Worm (Caenorhabditis elegans): Measurements from ENCODE around the gene C14B9.2.

The C14B9.2 gene

DNA sequence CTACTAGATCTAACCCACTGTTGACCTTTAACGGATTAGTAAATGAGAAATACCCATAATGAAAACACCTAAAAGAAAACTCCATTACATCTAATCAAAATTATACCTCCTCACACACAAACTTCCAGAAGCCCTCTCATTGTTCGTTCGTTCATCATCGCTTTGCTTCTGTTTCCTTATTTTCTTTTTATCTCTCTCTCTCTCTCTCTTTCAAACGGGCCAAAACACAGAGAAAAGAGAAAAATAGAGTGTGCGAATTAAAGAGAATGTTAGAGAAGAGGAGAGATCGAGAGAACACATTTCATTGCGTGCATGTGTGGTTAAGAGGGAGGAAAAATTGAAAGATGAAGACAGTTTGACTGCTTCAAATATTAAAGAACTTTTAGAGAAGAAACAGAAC is 9.1 kb upstream of the C14B9.2 start (continued):
- TF ChIP-seq nhr-77 (tag; optimal IDR thresholded peaks at IDR 0.05) (peak; percentile 42), mdt-29 (GFP tag; IDR thresholded peaks at IDR 0.05) (no peak), ceh-20 (GFP tag; IDR thresholded peaks at IDR 0.05) (no peak), set-16 (GFP tag; IDR thresholded peaks at IDR 0.05) (no peak), attf-4 (tag; optimal IDR thresholded peaks at IDR 0.05) (no peak), lim-7 (GFP tag; IDR thresholded peaks at IDR 0.05) (no peak), ZK546.5 (tag; optimal IDR thresholded peaks at IDR 0.05) (no peak), daf-19 (GFP tag; conservative IDR thresholded peaks at IDR 0.05) (no peak), hif-1 (tag; optimal IDR thresholded peaks at IDR 0.05) (peak in 1 of 2 experiments; percentile 9), unc-39 (tag; optimal IDR thresholded peaks at IDR 0.05) (no peak), ces-1 (GFP tag; optimal IDR thresholded peaks at IDR 0.05) (no peak), T20F7.1 (GFP tag; optimal IDR thresholded peaks at IDR 0.05) (no peak), dmd-8 (GFP tag; IDR thresholded peaks at IDR 0.05) (no peak), hlh-11 (tag; optimal IDR thresholded peaks at IDR 0.05) (peak; percentile 76), nhr-10 (tag; optimal IDR thresholded peaks at IDR 0.05) (no peak), snpc-1.2 (GFP tag; IDR thresholded peaks at IDR 0.05) (no peak), T26A8.4 (GFP tag; IDR thresholded peaks at IDR 0.05) (no peak), daf-8 (GFP tag; IDR thresholded peaks at IDR 0.05) (no peak), fkh-10 (GFP tag; optimal IDR thresholded peaks at IDR 0.05) (peak; percentile 44), F37D6.2 (tag; optimal IDR thresholded peaks at IDR 0.05) (no peak), nhr-111 (GFP tag; optimal IDR thresholded peaks at IDR 0.05) (no peak), ceh-62 (tag; optimal IDR thresholded peaks at IDR 0.05) (no peak), nhr-25 (tag; optimal IDR thresholded peaks at IDR 0.05; ENCODE audit: borderline replicate concordance, insufficient read depth) (peak; percentile 36), F44E2.7 (GFP tag; IDR thresholded peaks at IDR 0.05) (no peak), lin-29 (GFP tag; IDR thresholded peaks at IDR 0.05) (no peak), skn-1 (tag; optimal IDR thresholded peaks at IDR 0.05) (no peak), nhr-41 (GFP tag; IDR thresholded peaks at IDR 0.05) (no peak), zip-2 (tag; optimal IDR thresholded peaks at IDR 0.05) (no peak), saeg-2 (GFP tag; IDR thresholded peaks at IDR 0.05) (no peak), ztf-11 (tag; optimal IDR thresholded peaks at IDR 0.05) (no peak), R02D3.7 (tag; optimal IDR thresholded peaks at IDR 0.05) (no peak), madf-5 (GFP tag; IDR thresholded peaks at IDR 0.05) (no peak), dmd-6 (GFP tag; IDR thresholded peaks at IDR 0.05) (peak; percentile 49), Y5F2A.4 (GFP tag; optimal IDR thresholded peaks at IDR 0.05) (no peak), hmg-1.1 (GFP tag; IDR thresholded peaks at IDR 0.05) (peak; percentile 53), ama-1 (optimal IDR thresholded peaks at IDR 0.05) (no peak), D1046.2 (GFP tag; IDR thresholded peaks at IDR 0.05) (no peak), zfp-3 (GFP tag; conservative IDR thresholded peaks at IDR 0.05) (no peak), ceh-32 (tag; optimal IDR thresholded peaks at IDR 0.05; ENCODE audit: poor library complexity) (no peak), nhr-102 (tag; optimal IDR thresholded peaks at IDR 0.05) (no peak), cey-2 (tag; optimal IDR thresholded peaks at IDR 0.05; ENCODE audit: borderline replicate concordance, insufficient read depth) (no peak), Y48G9A.11 (GFP tag; IDR thresholded peaks at IDR 0.05) (no peak), mxl-3 (GFP tag; optimal IDR thresholded peaks at IDR 0.05) (peak; percentile 63), aha-1 (tag) (peak; percentile 86), nhr-28 (tag; optimal IDR thresholded peaks at IDR 0.05) (peak; percentile 76), duxl-1 (tag; optimal IDR thresholded peaks at IDR 0.05; ENCODE audit: poor library complexity) (no peak), nhr-48 (tag; optimal IDR thresholded peaks at IDR 0.05) (peak; percentile 15), zag-1 (tag; optimal IDR thresholded peaks at IDR 0.05) (no peak), spr-3 (GFP tag; optimal IDR thresholded peaks at IDR 0.05) (no peak), sdz-12 (GFP tag; optimal IDR thresholded peaks at IDR 0.05) (no peak), ZK337.2 (GFP tag; IDR thresholded peaks at IDR 0.05) (no peak), nhr-42 (GFP tag; IDR thresholded peaks at IDR 0.05) (no peak), ceh-82 (tag; optimal IDR thresholded peaks at IDR 0.05) (no peak)
